Fruit fly (Drosophila melanogaster) whole organism, embryonic: ENCODE results near the gene armi.

Experiments used
- ATbp ChIP-seq: fragments of 200-800 bp; sonication (Bioruptor generic); optimal IDR thresholded peaks from 2 replicates; lab custom pipeline; 2017; ENCODE audit warnings: missing biosample characterization, mild to moderate bottlenecking, missing genetic modification characterization, missing genetic modification reagents
- Ada2b ChIP-seq: fragments of 200-800 bp; sonication (Bioruptor generic); IDR thresholded peaks from 2 replicates; pipeline ENCODE4 v1.3.6; 2022; ENCODE audit warnings: missing biosample characterization, missing genetic modification characterization
- CG11504 ChIP-seq: fragments of 200-800 bp; sonication (Bioruptor generic); optimal IDR thresholded peaks from 3 replicates; lab custom pipeline; 2019; ENCODE audit warnings: missing biosample characterization, mild to moderate bottlenecking, missing genetic modification characterization, moderate library complexity
- CG13424 ChIP-seq: fragments of 200-800 bp; sonication (Bioruptor generic); optimal IDR thresholded peaks from 2 replicates; lab custom pipeline; 2019; ENCODE audit warnings: missing biosample characterization, mild to moderate bottlenecking, missing genetic modification characterization, moderate library complexity
- CG15269 ChIP-seq: fragments of 200-800 bp; sonication (Bioruptor generic); optimal IDR thresholded peaks from 2 replicates; lab custom pipeline; 2018; ENCODE audit warnings: missing biosample characterization, mild to moderate bottlenecking, missing genetic modification characterization, moderate library complexity
- CG18764 ChIP-seq: fragments of 200-800 bp; sonication (Bioruptor generic); optimal IDR thresholded peaks from 3 replicates; lab custom pipeline; 2016; ENCODE audit warnings: missing biosample characterization, missing genetic modification characterization
- CG2120 ChIP-seq: fragments of 200-800 bp; sonication (Bioruptor generic); optimal IDR thresholded peaks from 3 replicates; lab custom pipeline; 2016; ENCODE audit warnings: missing biosample characterization, missing genetic modification characterization
- CG32532 ChIP-seq: fragments of 200-800 bp; sonication (Bioruptor generic); IDR thresholded peaks from 2 replicates; pipeline ENCODE4 v1.3.6; 2022; ENCODE audit warnings: missing biosample characterization, missing genetic modification characterization
- CG32767 ChIP-seq: fragments of 200-800 bp; sonication (Bioruptor generic); IDR thresholded peaks from 2 replicates; pipeline ENCODE4 v1.3.6; 2022; ENCODE audit warnings: missing biosample characterization, missing genetic modification characterization
- CG34224 ChIP-seq: fragments of 200-800 bp; sonication (Bioruptor generic); IDR thresholded peaks from 3 replicates; pipeline ENCODE4 v1.3.6; 2022; ENCODE audit warnings: missing biosample characterization, missing genetic modification characterization; ENCODE audit not compliant: partially characterized antibody
- CG4360 ChIP-seq: fragments of 200-800 bp; sonication (Bioruptor generic); IDR thresholded peaks from 2 replicates; pipeline ENCODE4 v1.3.6; 2022; ENCODE audit warnings: missing biosample characterization, missing genetic modification characterization
- CG6854 ChIP-seq: fragments of 200-800 bp; sonication (Bioruptor generic); optimal IDR thresholded peaks from 3 replicates; lab custom pipeline; 2017; ENCODE audit warnings: missing biosample characterization, mild to moderate bottlenecking, missing genetic modification characterization
- CG8765 ChIP-seq: fragments of 200-800 bp; sonication (Bioruptor generic); IDR thresholded peaks from 2 replicates; pipeline ENCODE4 v1.3.6; 2022; ENCODE audit warnings: missing biosample characterization, missing genetic modification characterization
- CG8924 ChIP-seq: fragments of 200-800 bp; optimal IDR thresholded peaks from 3 replicates; lab custom pipeline; 2019; ENCODE audit warnings: missing biosample characterization, mild to moderate bottlenecking, missing genetic modification characterization, moderate library complexity
- CG8944 ChIP-seq: fragments of 200-800 bp; sonication (Bioruptor generic); optimal IDR thresholded peaks from 3 replicates; lab custom pipeline; 2016; ENCODE audit warnings: missing biosample characterization, missing genetic modification characterization
- CG9609 ChIP-seq: fragments of 200-800 bp; sonication (Bioruptor generic); optimal IDR thresholded peaks from 3 replicates; lab custom pipeline; 2016; ENCODE audit warnings: missing biosample characterization, missing genetic modification characterization
- CoRest ChIP-seq: fragments of 200-800 bp; sonication (Bioruptor generic); optimal IDR thresholded peaks from 3 replicates; lab custom pipeline; 2018; ENCODE audit warnings: missing biosample characterization, mild to moderate bottlenecking, missing genetic modification characterization, moderate library complexity
- Dbx ChIP-seq: fragments of 200-800 bp; sonication (Bioruptor generic); IDR thresholded peaks from 3 replicates; pipeline ENCODE4 v1.3.6; 2022; ENCODE audit warnings: missing biosample characterization, missing genetic modification characterization
- HLHmδ ChIP-seq: fragments of 200-800 bp; sonication (Bioruptor generic); optimal IDR thresholded peaks from 2 replicates; lab custom pipeline; 2018; ENCODE audit warnings: missing biosample characterization, mild to moderate bottlenecking, missing genetic modification characterization, moderate library complexity
- Lhr ChIP-seq: fragments of 200-800 bp; sonication (Bioruptor generic); optimal IDR thresholded peaks from 3 replicates; lab custom pipeline; 2017; ENCODE audit warnings: mild to moderate bottlenecking, missing biosample characterization, missing genetic modification reagents, missing genetic modification characterization
- Med ChIP-seq: fragments of 200-800 bp; sonication (Bioruptor generic); peaks from one replicate; lab custom pipeline; 2016; ENCODE audit warnings: missing biosample characterization, missing genetic modification characterization, mild to moderate bottlenecking, inconsistent platforms, moderate library complexity
- NC2α ChIP-seq: fragments of 200-800 bp; sonication (Bioruptor generic); optimal IDR thresholded peaks from 2 replicates; lab custom pipeline; 2016; ENCODE audit warnings: missing biosample characterization, missing genetic modification characterization
- Opbp ChIP-seq: fragments of 200-800 bp; sonication (Bioruptor generic); IDR thresholded peaks from 3 replicates; pipeline ENCODE4 v1.3.6; 2022; ENCODE audit warnings: missing biosample characterization, missing genetic modification characterization; ENCODE audit not compliant: partially characterized antibody
- PHDP ChIP-seq: fragments of 200-800 bp; sonication (Bioruptor generic); optimal IDR thresholded peaks from 3 replicates; lab custom pipeline; 2018; ENCODE audit warnings: missing biosample characterization, mild to moderate bottlenecking, missing genetic modification characterization, moderate library complexity
- Ptx1 ChIP-seq: fragments of 200-800 bp; sonication (Bioruptor generic); IDR thresholded peaks from 2 replicates; pipeline ENCODE4 v1.3.6; 2022; ENCODE audit warnings: missing biosample characterization, missing genetic modification characterization
- Scr ChIP-seq: fragments of 200-800 bp; sonication (Bioruptor generic); IDR thresholded peaks from 2 replicates; pipeline ENCODE4 v1.3.6; 2022; ENCODE audit warnings: missing biosample characterization, missing genetic modification characterization; ENCODE audit not compliant: partially characterized antibody
- Sox102F ChIP-seq: fragments of 200-800 bp; sonication (Bioruptor generic); optimal IDR thresholded peaks from 2 replicates; lab custom pipeline; 2018; ENCODE audit warnings: missing biosample characterization, mild to moderate bottlenecking, missing genetic modification characterization, moderate library complexity
- TFAM ChIP-seq: fragments of 200-800 bp; sonication (Bioruptor generic); optimal IDR thresholded peaks from 2 replicates; lab custom pipeline; 2017; ENCODE audit warnings: missing biosample characterization, missing genetic modification characterization, inconsistent platforms
- Usf ChIP-seq: fragments of 200-800 bp; sonication (Bioruptor generic); optimal IDR thresholded peaks from 2 replicates; lab custom pipeline; 2017; ENCODE audit warnings: missing genotype, missing biosample characterization, missing genetic modification characterization
- al ChIP-seq: fragments of 200-800 bp; sonication (Bioruptor generic); IDR thresholded peaks from 2 replicates; pipeline ENCODE4 v1.3.6; 2022; ENCODE audit warnings: missing biosample characterization, missing genetic modification characterization
- bigmax ChIP-seq: fragments of 200-800 bp; sonication (Bioruptor generic); optimal IDR thresholded peaks from 2 replicates; lab custom pipeline; 2018; ENCODE audit warnings: missing biosample characterization, mild to moderate bottlenecking, missing genetic modification characterization
- corto ChIP-seq: fragments of 200-800 bp; sonication (Bioruptor generic); optimal IDR thresholded peaks from 2 replicates; lab custom pipeline; 2016; ENCODE audit warnings: missing biosample characterization, mild to moderate bottlenecking, missing genetic modification characterization, moderate library complexity
- dimm ChIP-seq: fragments of 200-800 bp; sonication (Bioruptor generic); IDR thresholded peaks from 2 replicates; pipeline ENCODE4 v1.3.6; 2022; ENCODE audit warnings: missing biosample characterization, missing genetic modification characterization
- dm ChIP-seq: fragments of 200-800 bp; sonication (Bioruptor generic); optimal IDR thresholded peaks from 3 replicates; lab custom pipeline; 2016; ENCODE audit warnings: missing biosample characterization, missing genetic modification characterization
- dmrt99B ChIP-seq: fragments of 200-800 bp; sonication (Bioruptor generic); optimal IDR thresholded peaks from 2 replicates; lab custom pipeline; 2018; ENCODE audit warnings: missing biosample characterization, mild to moderate bottlenecking, missing genetic modification characterization, moderate library complexity
- fd3F ChIP-seq: fragments of 200-800 bp; sonication (Bioruptor generic); optimal IDR thresholded peaks from 2 replicates; lab custom pipeline; 2018; ENCODE audit warnings: missing biosample characterization, mild to moderate bottlenecking, missing genetic modification characterization, moderate library complexity
- gem ChIP-seq: fragments of 200-800 bp; sonication (Bioruptor generic); optimal IDR thresholded peaks from 2 replicates; lab custom pipeline; 2019; ENCODE audit warnings: missing biosample characterization, mild to moderate bottlenecking, missing genetic modification characterization, moderate library complexity
- grn ChIP-seq: fragments of 200-800 bp; sonication (Bioruptor generic); optimal IDR thresholded peaks from 3 replicates; lab custom pipeline; 2017; ENCODE audit warnings: missing biosample characterization, missing genetic modification characterization
- ham ChIP-seq: fragments of 200-800 bp; sonication (Bioruptor generic); IDR thresholded peaks from 2 replicates; pipeline ENCODE4 v1.3.6; 2022; ENCODE audit warnings: missing biosample characterization, missing genetic modification characterization
- kay ChIP-seq: fragments of 200-800 bp; sonication (Bioruptor generic); optimal IDR thresholded peaks from 2 replicates; lab custom pipeline; 2016; ENCODE audit warnings: missing biosample characterization, missing genetic modification characterization
- ken ChIP-seq: fragments of 200-800 bp; sonication (Bioruptor generic); IDR thresholded peaks from 3 replicates; pipeline ENCODE4 v1.3.6; 2022; ENCODE audit warnings: missing biosample characterization, missing genetic modification characterization
- lbe ChIP-seq: fragments of 200-800 bp; sonication (Bioruptor generic); optimal IDR thresholded peaks from 2 replicates; lab custom pipeline; 2016; ENCODE audit warnings: missing biosample characterization, mild to moderate bottlenecking, missing genetic modification characterization
- lilli ChIP-seq: fragments of 200-800 bp; sonication (Bioruptor generic); optimal IDR thresholded peaks from 3 replicates; lab custom pipeline; 2016; ENCODE audit warnings: missing biosample characterization, missing genetic modification characterization
- lmd ChIP-seq: fragments of 200-800 bp; sonication (Bioruptor generic); IDR thresholded peaks from 2 replicates; pipeline ENCODE4 v1.3.6; 2022; ENCODE audit warnings: missing biosample characterization, missing genetic modification characterization
- nerfin-2 ChIP-seq: fragments of 200-800 bp; sonication (Bioruptor generic); IDR thresholded peaks from 2 replicates; pipeline ENCODE4 v1.3.6; 2022; ENCODE audit warnings: missing biosample characterization, missing genetic modification characterization; ENCODE audit not compliant: partially characterized antibody
- pros ChIP-seq: fragments of 200-800 bp; sonication (Bioruptor generic); optimal IDR thresholded peaks from 3 replicates; lab custom pipeline; 2019; ENCODE audit warnings: missing biosample characterization, mild to moderate bottlenecking, missing genetic modification characterization, moderate library complexity
- sens ChIP-seq: fragments of 200-800 bp; sonication (Bioruptor generic); peaks from one replicate; lab custom pipeline; 2016; ENCODE audit warnings: missing biosample characterization, missing genetic modification characterization
- slbo ChIP-seq: fragments of 200-800 bp; sonication (Bioruptor generic); IDR thresholded peaks from 2 replicates; pipeline ENCODE4 v1.3.6; 2022; ENCODE audit warnings: missing biosample characterization, missing genetic modification characterization
- slou ChIP-seq: fragments of 200-800 bp; sonication (Bioruptor generic); optimal IDR thresholded peaks from 3 replicates; lab custom pipeline; 2016; ENCODE audit warnings: missing biosample characterization, missing genetic modification characterization
- sob ChIP-seq: fragments of 200-800 bp; sonication (Bioruptor generic); IDR thresholded peaks from 2 replicates; pipeline ENCODE4 v1.3.6; 2022; ENCODE audit warnings: missing biosample characterization, missing genetic modification characterization
- vnd ChIP-seq: fragments of 200-800 bp; sonication (Bioruptor generic); IDR thresholded peaks from 3 replicates; pipeline ENCODE4 v1.3.6; 2022; ENCODE audit warnings: missing biosample characterization, missing genetic modification characterization; ENCODE audit not compliant: partially characterized antibody

Gene armi

DNA sequence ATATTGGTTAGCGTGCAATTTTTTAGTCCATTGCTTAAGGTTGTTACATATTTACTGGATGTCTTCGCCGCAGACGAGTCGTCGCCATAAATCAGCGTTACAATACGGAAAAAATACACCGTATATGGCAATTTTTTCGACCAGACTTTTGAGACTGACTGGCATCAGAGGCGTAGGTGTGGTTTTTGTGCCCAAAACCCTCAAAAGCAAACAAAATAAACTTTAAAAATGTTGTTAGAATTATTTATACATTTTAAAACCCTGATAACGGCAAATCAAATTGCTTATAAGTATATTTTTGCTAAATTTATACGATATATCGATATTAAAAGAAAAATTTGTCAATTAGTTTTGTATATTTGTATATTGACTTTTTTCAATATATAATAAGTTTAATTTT lies 40.4 kb upstream of the armi start:
- no peak for TF ChIP-seq CG8765 (GFP tag; lab: Robert Waterston, UW)
- peak; percentile 10 for TF ChIP-seq Med (GFP tag; lab: Kevin White, UChicago)
- peak; percentile 9; the same call in 1 of the 2 replicates for TF ChIP-seq lmd (GFP tag; lab: Robert Waterston, UW)
- peak; percentile 71 for TF ChIP-seq sens (GFP tag; lab: Kevin White, UChicago)
- TF ChIP-seq Usf, result no peak
- TF ChIP-seq grn, result no peak
- no peak for TF ChIP-seq dimm (GFP tag; lab: Robert Waterston, UW)
- peak; percentile 26; the same call in 1 of the 2 replicates for TF ChIP-seq slbo (GFP tag; lab: Robert Waterston, UW)
- TF ChIP-seq HLHmδ, result no peak
- no peak for TF ChIP-seq Opbp (GFP tag; lab: Robert Waterston, UW)
- TF ChIP-seq PHDP (tag; lab: Kevin White, UChicago), result no peak
- no peak for TF ChIP-seq bigmax (GFP tag; lab: Kevin White, UChicago)
- TF ChIP-seq dm, result no peak
- TF ChIP-seq CG9609 (GFP tag; lab: Kevin White, UChicago), result no peak
- peak; percentile 11 for TF ChIP-seq CG13424 (tag; lab: Kevin White, UChicago)
- TF ChIP-seq corto (GFP tag; lab: Kevin White, UChicago), result no peak
- TF ChIP-seq pros, result no peak
- TF ChIP-seq lilli, result peak; percentile 14
- no peak for TF ChIP-seq CG32767 (GFP tag; lab: Robert Waterston, UW)
- TF ChIP-seq al (GFP tag; lab: Robert Waterston, UW), result peak; percentile 50; the same call in 1 of the 2 replicates
- TF ChIP-seq ham (GFP tag; lab: Robert Waterston, UW), result no peak
- no peak for TF ChIP-seq Scr (GFP tag; lab: Robert Waterston, UW)
- no peak for TF ChIP-seq TFAM (GFP tag; lab: Kevin White, UChicago)
- TF ChIP-seq CG18764 (GFP tag; lab: Kevin White, UChicago), result no peak
- no peak for TF ChIP-seq ATbp (GFP tag; lab: Kevin White, UChicago)
- no peak for TF ChIP-seq nerfin-2
- TF ChIP-seq Ptx1 (GFP tag; lab: Robert Waterston, UW), result 0 out of 2 replicates have a peak, but pooled peaks have one; percentile 12
- no peak for TF ChIP-seq sob (GFP tag; lab: Robert Waterston, UW)
- TF ChIP-seq CG6854 (GFP tag; lab: Kevin White, UChicago), result no peak
- TF ChIP-seq CoRest (tag; lab: Kevin White, UChicago), result peak; percentile 34
- no peak for TF ChIP-seq CG8924 (tag; lab: Kevin White, UChicago)
- TF ChIP-seq CG32532 (GFP tag; lab: Robert Waterston, UW), result 0 out of 2 replicates have a peak, but pooled peaks have one; percentile 13
- TF ChIP-seq slou (GFP tag; lab: Kevin White, UChicago), result no peak
- no peak for TF ChIP-seq Ada2b (GFP tag; lab: Robert Waterston, UW)
- peak; percentile 22 for TF ChIP-seq CG11504 (tag; lab: Kevin White, UChicago)
- no peak for TF ChIP-seq kay (GFP tag; lab: Kevin White, UChicago)
- no peak for TF ChIP-seq lbe (GFP tag; lab: Kevin White, UChicago)
- no peak for TF ChIP-seq CG34224 (GFP tag; lab: Robert Waterston, UW)
- peak; percentile 16 for TF ChIP-seq fd3F
- TF ChIP-seq CG8944 (GFP tag; lab: Kevin White, UChicago), result no peak
- no peak for TF ChIP-seq Lhr (GFP tag; lab: Kevin White, UChicago)
- TF ChIP-seq vnd, result no peak
- no peak for TF ChIP-seq NC2α
- TF ChIP-seq Dbx (GFP tag; lab: Robert Waterston, UW), result no peak
- peak; percentile 46 for TF ChIP-seq CG2120 (GFP tag; lab: Kevin White, UChicago)
- no peak for TF ChIP-seq CG4360 (GFP tag; lab: Robert Waterston, UW)
- peak; percentile 50 for TF ChIP-seq gem (tag; lab: Kevin White, UChicago)
- no peak for TF ChIP-seq ken
- peak; percentile 2 for TF ChIP-seq CG15269 (tag; lab: Kevin White, UChicago)
- TF ChIP-seq dmrt99B, result peak; percentile 23
- peak; percentile 33 for TF ChIP-seq Sox102F
